Worm (Caenorhabditis elegans) whole organism, young adult: ENCODE data around the gene irg-2.

Experiments
- D2030.7 ChIP-seq: fragments of 200-800 bp; sonication (Bioruptor generic); IDR thresholded peaks from 2 replicates; pipeline ENCODE4 v1.3.6; 2022; ENCODE audit warnings: missing genetic modification reagents, missing genetic modification characterization, missing compliant biosample characterization
- F37B4.10 ChIP-seq: fragments of 200-800 bp; sonication (Bioruptor generic); IDR thresholded peaks from 2 replicates; pipeline ENCODE4 v1.3.6; 2022; ENCODE audit warnings: missing genetic modification characterization, missing compliant biosample characterization
- F39B2.1 ChIP-seq: fragments of 200-800 bp; sonication (Bioruptor generic); IDR thresholded peaks from 2 replicates; pipeline ENCODE4 v1.3.6; 2022; ENCODE audit warnings: missing genetic modification reagents, missing genetic modification characterization, missing compliant biosample characterization
- F55B11.4 ChIP-seq: sonication (generic microtip); optimal IDR thresholded peaks from 2 replicates; lab custom pipeline; 2016; ENCODE audit warnings: missing compliant biosample characterization, missing genetic modification characterization, borderline replicate concordance; ENCODE audit not compliant: insufficient read depth
- T07F8.4 ChIP-seq: sonication (generic microtip); optimal IDR thresholded peaks from 2 replicates; lab custom pipeline; 2016; ENCODE audit warnings: mild to moderate bottlenecking, missing genetic modification characterization, moderate library complexity, missing compliant biosample characterization
- Y53G8AR.9 ChIP-seq: fragments of 200-800 bp; sonication (Bioruptor generic); conservative IDR thresholded peaks from 2 replicates; pipeline ENCODE4 v1.3.6; 2022; ENCODE audit warnings: missing genetic modification reagents, missing genetic modification characterization, missing compliant biosample characterization
- Y95B8A.8 ChIP-seq: fragments of 200-800 bp; sonication (Bioruptor generic); IDR thresholded peaks from 2 replicates; pipeline ENCODE4 v1.3.6; 2022; ENCODE audit warnings: missing genetic modification reagents, missing genetic modification characterization, missing compliant biosample characterization
- ccch-3 ChIP-seq: fragments of 200-800 bp; sonication (Bioruptor generic); optimal IDR thresholded peaks from 2 replicates; lab custom pipeline; 2018; ENCODE audit warnings: mild to moderate bottlenecking, missing genetic modification characterization, missing compliant biosample characterization
- ceh-40 ChIP-seq: fragments of 200-800 bp; sonication (Bioruptor generic); IDR thresholded peaks from 2 replicates; pipeline ENCODE4 v1.3.6; 2022; ENCODE audit warnings: missing genetic modification characterization, missing compliant biosample characterization
- ceh-79 ChIP-seq: sonication (generic microtip); optimal IDR thresholded peaks from 2 replicates; lab custom pipeline; 2017; ENCODE audit warnings: mild to moderate bottlenecking, missing genetic modification characterization, missing compliant biosample characterization
- ceh-91 ChIP-seq: fragments of 200-800 bp; sonication (Bioruptor generic); IDR thresholded peaks from 2 replicates; pipeline ENCODE4 v1.3.6; 2022; ENCODE audit warnings: missing genetic modification reagents, missing genetic modification characterization, missing compliant biosample characterization
- chd-7 ChIP-seq: sonication (generic microtip); optimal IDR thresholded peaks from 2 replicates; lab custom pipeline; 2016; ENCODE audit warnings: mild to moderate bottlenecking, missing genetic modification characterization, moderate library complexity, missing compliant biosample characterization
- die-1 ChIP-seq: sonication (generic microtip); optimal IDR thresholded peaks from 2 replicates; lab custom pipeline; 2016; ENCODE audit warnings: missing genotype, mild to moderate bottlenecking, missing genetic modification characterization, missing compliant biosample characterization
- egl-18 ChIP-seq: fragments of 200-800 bp; sonication (Bioruptor generic); IDR thresholded peaks from 2 replicates; pipeline ENCODE4 v1.3.6; 2022; ENCODE audit warnings: missing genetic modification reagents, missing genetic modification characterization, missing compliant biosample characterization
- ets-4 ChIP-seq: fragments of 200-800 bp; sonication (Bioruptor generic); optimal IDR thresholded peaks from 2 replicates; lab custom pipeline; 2018; ENCODE audit warnings: mild to moderate bottlenecking, missing genetic modification characterization, missing compliant biosample characterization
- hrde-1 ChIP-seq: sonication (generic microtip); optimal IDR thresholded peaks from 2 replicates; lab custom pipeline; 2016; ENCODE audit warnings: missing genetic modification characterization, mild to moderate bottlenecking, missing compliant biosample characterization, moderate library complexity, missing genotype, missing genetic modification reagents, borderline replicate concordance
- lir-1 ChIP-seq: fragments of 200-800 bp; sonication (Bioruptor generic); conservative IDR thresholded peaks from 2 replicates; pipeline ENCODE4 v1.3.6; 2022; ENCODE audit warnings: missing genetic modification reagents, missing genetic modification characterization, missing compliant biosample characterization
- madf-6 ChIP-seq: fragments of 200-800 bp; sonication (Bioruptor generic); IDR thresholded peaks from 2 replicates; pipeline ENCODE4 v1.3.6; 2022; ENCODE audit warnings: missing genetic modification reagents, missing genetic modification characterization, missing compliant biosample characterization
- nhr-80 ChIP-seq: sonication (generic microtip); optimal IDR thresholded peaks from 2 replicates; lab custom pipeline; 2016; ENCODE audit warnings: missing genetic modification characterization, missing compliant biosample characterization
- pha-4 ChIP-seq: fragments of 150-350 bp; sonication (generic microtip); optimal IDR thresholded peaks from 2 replicates; lab custom pipeline; 2014; ENCODE audit warnings: missing biosample characterization, missing genetic modification reagents, missing genetic modification characterization
- repo-1 ChIP-seq: sonication (generic microtip); optimal IDR thresholded peaks from 2 replicates; lab custom pipeline; 2017; ENCODE audit warnings: mild to moderate bottlenecking, missing genetic modification characterization, missing compliant biosample characterization
- sea-2 ChIP-seq: fragments of 200-800 bp; sonication (Bioruptor generic); IDR thresholded peaks from 2 replicates; pipeline ENCODE4 v1.3.6; 2022; ENCODE audit warnings: missing genetic modification characterization, missing compliant biosample characterization
- snpc-3.4 ChIP-seq: sonication (generic microtip); optimal IDR thresholded peaks from 2 replicates; lab custom pipeline; 2017; ENCODE audit warnings: missing genetic modification characterization, mild to moderate bottlenecking, missing compliant biosample characterization, antibody characterized with exemption, moderate library complexity, missing genotype, missing genetic modification reagents
- snpc-4 ChIP-seq, 5 experiments: fragments of 150-350 bp in 1 of 5; sonication (generic microtip) in 4 of 5; optimal IDR thresholded peaks; 2 replicates each; lab custom pipeline; 2014 to 2018; ENCODE audit warnings: missing genetic modification characterization in 5 of 5, missing biosample characterization in 3 of 5, antibody characterized with exemption in 2 of 5, mild to moderate bottlenecking in 2 of 5, missing compliant biosample characterization in 2 of 5, missing genotype in 2 of 5, moderate library complexity in 2 of 5, missing genetic modification reagents in 1 of 5
- sptf-2 ChIP-seq: fragments of 200-800 bp; sonication (Bioruptor generic); optimal IDR thresholded peaks from 2 replicates; lab custom pipeline; 2018; ENCODE audit warnings: mild to moderate bottlenecking, missing genetic modification characterization, missing compliant biosample characterization
- ztf-6 ChIP-seq: fragments of 200-800 bp; sonication (Bioruptor generic); IDR thresholded peaks from 2 replicates; pipeline ENCODE4 v1.3.6; 2022; ENCODE audit warnings: missing genetic modification reagents, missing genetic modification characterization, missing compliant biosample characterization

Gene irg-2

ce11 chrV:4081283-4081682 lies 39.3 kb downstream of the irg-2 start, which contains the start of gene srh-211:
Gene srh-211, minus strand, starts transcription at chrV:4081383.
- no peak for TF ChIP-seq ztf-6
- TF ChIP-seq F55B11.4 (tag; lab: Kevin White, UChicago), result no peak
- TF ChIP-seq T07F8.4, result no peak
- no peak for TF ChIP-seq lir-1 (GFP tag; lab: Robert Waterston, UW)
- no peak for TF ChIP-seq repo-1 (tag; lab: Kevin White, UChicago)
- TF ChIP-seq sptf-2 (GFP tag; lab: Kevin White, UChicago), result no peak
- no peak for TF ChIP-seq sea-2 (GFP tag; lab: Robert Waterston, UW)
- TF ChIP-seq madf-6 (GFP tag; lab: Robert Waterston, UW), result no peak
- TF ChIP-seq snpc-4 (GFP tag; optimal IDR thresholded peaks at IDR 0.05; lab: Kevin White, UChicago), result no peak
- no peak for TF ChIP-seq snpc-4 (tag; optimal IDR thresholded peaks at IDR 0.05; lab: Kevin White, UChicago)
- no peak for TF ChIP-seq ceh-79 (tag; lab: Kevin White, UChicago)
- no peak for TF ChIP-seq Y53G8AR.9 (GFP tag; lab: Robert Waterston, UW)
- no peak for TF ChIP-seq F39B2.1 (GFP tag; lab: Robert Waterston, UW)
- TF ChIP-seq ccch-3 (GFP tag; lab: Kevin White, UChicago), result no peak
- no peak for TF ChIP-seq chd-7
- no peak for TF ChIP-seq nhr-80 (tag; lab: Kevin White, UChicago)

- no peak for TF ChIP-seq snpc-3.4
- TF ChIP-seq ceh-91, result no peak
- no peak for TF ChIP-seq hrde-1 (tag; lab: Kevin White, UChicago)
- no peak for TF ChIP-seq Y95B8A.8 (GFP tag; lab: Robert Waterston, UW)
- no peak for TF ChIP-seq ceh-40
- TF ChIP-seq D2030.7 (GFP tag; lab: Robert Waterston, UW), result no peak
- TF ChIP-seq repo-1 (tag; lab: Kevin White, UChicago), result no peak
- no peak for TF ChIP-seq egl-18 (GFP tag; lab: Robert Waterston, UW)
- TF ChIP-seq ets-4 (GFP tag; lab: Kevin White, UChicago), result no peak
- no peak for TF ChIP-seq F37B4.10 (GFP tag; lab: Robert Waterston, UW)
- no peak for TF ChIP-seq pha-4 (tag; lab: Kevin White, UChicago)
- TF ChIP-seq die-1 (tag; lab: Kevin White, UChicago), result no peak
Observed at ce11 chrV:4082952-4083351, 41.0 kb downstream of the irg-2 start, which contains the start of gene F38H12.5. Gene F38H12.5, minus strand, starts transcription at chrV:4083052.
